Fruit fly (Drosophila melanogaster): Measurements from ENCODE around the gene CG32022.
A peak's percentile ranks its signal among the peaks of the same experiment; 100 is the strongest.

The CG32022 gene

dm6 chr3L:8696487-8696954 lies 24.6 kb downstream of the CG32022 start (continued):
- no peak for TF ChIP-seq sima (GFP tag; optimal IDR thresholded peaks at IDR 0.05)
- peak; percentile 49 for TF ChIP-seq CG15269 (tag; optimal IDR thresholded peaks at IDR 0.05)
- TF ChIP-seq CG10462 (GFP tag; optimal IDR thresholded peaks at IDR 0.05): no peak
- TF ChIP-seq CG13894 (tag; optimal IDR thresholded peaks at IDR 0.05): peak; percentile 55
- TF ChIP-seq mam (GFP tag; optimal IDR thresholded peaks at IDR 0.05): no peak
- TF ChIP-seq pita (GFP tag; optimal IDR thresholded peaks at IDR 0.05): no peak
- no peak for TF ChIP-seq jing (GFP tag; optimal IDR thresholded peaks at IDR 0.05)
- TF ChIP-seq sens (GFP tag): peak; percentile 92
- TF ChIP-seq odd (GFP tag; optimal IDR thresholded peaks at IDR 0.05): peak; percentile 81
- no peak for TF ChIP-seq CG15073 (GFP tag; optimal IDR thresholded peaks at IDR 0.05)
- TF ChIP-seq HLH54F (GFP tag; optimal IDR thresholded peaks at IDR 0.05): no peak
- TF ChIP-seq gcm (GFP tag; optimal IDR thresholded peaks at IDR 0.05): peak; percentile 60
- TF ChIP-seq H2.0 (GFP tag; IDR thresholded peaks at IDR 0.05): no peak
- peak; percentile 87 for TF ChIP-seq HHEX (GFP tag; optimal IDR thresholded peaks at IDR 0.05)
- peak; percentile 64 for TF ChIP-seq CG7556 (GFP tag; optimal IDR thresholded peaks at IDR 0.05)
- no peak for TF ChIP-seq nerfin-2 (GFP tag; IDR thresholded peaks at IDR 0.05; ENCODE audit: partially characterized antibody)
- TF ChIP-seq HLH3B (GFP tag; IDR thresholded peaks at IDR 0.05): peak; percentile 69; the same call in 1 of the 2 replicates
- TF ChIP-seq CG30431 (GFP tag; optimal IDR thresholded peaks at IDR 0.05): peak; percentile 14
- TF ChIP-seq dati (GFP tag; IDR thresholded peaks at IDR 0.05): no peak
- peak; percentile 82 for TF ChIP-seq CG10431 (GFP tag; optimal IDR thresholded peaks at IDR 0.05)
- TF ChIP-seq ro (GFP tag; IDR thresholded peaks at IDR 0.05): no peak
- peak; percentile 67; the same call in 1 of the 2 replicates for TF ChIP-seq CG14014 (GFP tag; IDR thresholded peaks at IDR 0.05)
- peak; percentile 39; the same call in 1 of the 2 replicates for TF ChIP-seq CG10366 (GFP tag; IDR thresholded peaks at IDR 0.05)
- peak; percentile 51 for TF ChIP-seq scrt (GFP tag; optimal IDR thresholded peaks at IDR 0.05)
- 0 out of 2 replicates have a peak, but pooled peaks have one; percentile 14 for TF ChIP-seq Nf-YA (GFP tag; IDR thresholded peaks at IDR 0.05)
- TF ChIP-seq CG6683 (GFP tag; optimal IDR thresholded peaks at IDR 0.05): peak; percentile 77
- no peak for TF ChIP-seq hth (optimal IDR thresholded peaks at IDR 0.05)
- TF ChIP-seq nerfin-1 (tag; optimal IDR thresholded peaks at IDR 0.05): peak; percentile 50
- peak; percentile 32 for TF ChIP-seq B-H2 (GFP tag; optimal IDR thresholded peaks at IDR 0.05)
- TF ChIP-seq Fer3 (tag; optimal IDR thresholded peaks at IDR 0.05): peak; percentile 63
- TF ChIP-seq dpn (GFP tag; optimal IDR thresholded peaks at IDR 0.05): peak; percentile 37
- TF ChIP-seq HLHmδ (GFP tag; optimal IDR thresholded peaks at IDR 0.05): peak; percentile 6
- TF ChIP-seq CG9932 (GFP tag; IDR thresholded peaks at IDR 0.05): peak; percentile 45; the same call in 1 of the 2 replicates
- no peak for TF ChIP-seq zfh2 (GFP tag; optimal IDR thresholded peaks at IDR 0.05)
- peak; percentile 77 for TF ChIP-seq CG1233 (GFP tag; optimal IDR thresholded peaks at IDR 0.05)
- TF ChIP-seq Dp (GFP tag; optimal IDR thresholded peaks at IDR 0.05): no peak
- TF ChIP-seq oc (tag; optimal IDR thresholded peaks at IDR 0.05): peak; percentile 80
- TF ChIP-seq crc (GFP tag; optimal IDR thresholded peaks at IDR 0.05): peak; percentile 7
- TF ChIP-seq CG14050 (GFP tag; IDR thresholded peaks at IDR 0.05): no peak; the same call in 2 of the 3 replicates
- TF ChIP-seq ftz-f1 (GFP tag; optimal IDR thresholded peaks at IDR 0.05): peak; percentile 90
- TF ChIP-seq E2f2 (GFP tag; IDR thresholded peaks at IDR 0.05): peak; percentile 37; the same call in 1 of the 2 replicates
- peak; percentile 73 for TF ChIP-seq Sox100B (GFP tag; optimal IDR thresholded peaks at IDR 0.05)
- TF ChIP-seq CG9817 (tag; optimal IDR thresholded peaks at IDR 0.05): peak; percentile 9
- TF ChIP-seq Ravus (GFP tag; IDR thresholded peaks at IDR 0.05): no peak; the same call in 1 of the 2 replicates
- 0 out of 3 replicates have a peak, but pooled peaks have one; percentile 36 for TF ChIP-seq dysf (GFP tag; IDR thresholded peaks at IDR 0.05)
- TF ChIP-seq slp2 (GFP tag; optimal IDR thresholded peaks at IDR 0.05): peak; percentile 6
